Worm (Caenorhabditis elegans): ENCODE data around the gene T16G12.3.

ce11 chrIII:10085574-10085973, 35.2 kb downstream of the T16G12.3 start:
- TF ChIP-seq elt-3 (tag; optimal IDR thresholded peaks at IDR 0.05) (no peak), unc-62 (GFP tag; optimal IDR thresholded peaks at IDR 0.05) (no peak), skn-1 (tag; optimal IDR thresholded peaks at IDR 0.05) (no peak), aly-2 (tag; optimal IDR thresholded peaks at IDR 0.05) (no peak), nhr-11 (tag; optimal IDR thresholded peaks at IDR 0.05) (no peak), mml-1 (tag; optimal IDR thresholded peaks at IDR 0.05) (no peak), egl-27 (tag; optimal IDR thresholded peaks at IDR 0.05) (no peak), ama-1 (optimal IDR thresholded peaks at IDR 0.05) (no peak)

Data from whole organism, L3 larva.